Worm (Caenorhabditis elegans): ENCODE data around the gene F08F8.10.
A peak's percentile ranks its signal among the peaks of the same experiment; 100 is the strongest.

The F08F8.10 gene

DNA sequence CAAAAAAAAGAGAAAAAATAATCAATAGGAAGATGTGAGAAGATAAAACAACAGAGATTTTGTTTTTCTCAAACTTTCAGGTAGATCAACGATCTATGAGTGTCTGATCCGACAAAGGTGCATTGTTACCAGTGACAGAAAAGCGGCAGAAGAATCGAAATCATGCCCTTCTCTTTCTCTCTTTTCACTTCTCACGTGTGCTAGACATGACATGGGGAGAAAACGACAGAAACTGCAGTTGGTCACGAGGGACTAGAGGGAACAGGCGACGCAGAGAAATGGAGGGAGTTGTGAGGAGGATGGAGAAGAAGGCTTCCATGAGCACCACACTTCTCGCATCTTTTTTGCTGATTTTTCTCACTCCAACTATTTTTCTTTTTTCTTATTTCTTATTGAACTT, 22.0 kb downstream of the F08F8.10 start, which contains the start of gene F56C9.10 (continued):
- no peak for TF ChIP-seq fkh-4 (tag; optimal IDR thresholded peaks at IDR 0.05; ENCODE audit: borderline replicate concordance)
- TF ChIP-seq zag-1 (tag; optimal IDR thresholded peaks at IDR 0.05), result no peak
- peak; percentile 40 for TF ChIP-seq lin-15B (tag; optimal IDR thresholded peaks at IDR 0.05)
- peak; percentile 51 for TF ChIP-seq egl-13 (tag; optimal IDR thresholded peaks at IDR 0.05)
- no peak for TF ChIP-seq hlh-4 (tag; optimal IDR thresholded peaks at IDR 0.05)
- TF ChIP-seq ztf-4 (tag; optimal IDR thresholded peaks at IDR 0.05), result peak; percentile 87
- TF ChIP-seq swsn-7 (tag; optimal IDR thresholded peaks at IDR 0.05), result peak; percentile 85
- peak; percentile 90 for TF ChIP-seq fkh-8 (tag; optimal IDR thresholded peaks at IDR 0.05)
- peak; percentile 78 for TF ChIP-seq lin-39 (tag; optimal IDR thresholded peaks at IDR 0.05)
- TF ChIP-seq nhr-85 (tag), result peak; percentile 92
- peak; percentile 96 for TF ChIP-seq snu-23 (GFP tag; optimal IDR thresholded peaks at IDR 0.05)
- peak; percentile 56 to 99 for TF ChIP-seq mdl-1 (tag; optimal IDR thresholded peaks at IDR 0.05)
- TF ChIP-seq vab-15 (tag; optimal IDR thresholded peaks at IDR 0.05), result no peak
- peak; percentile 38 for TF ChIP-seq ama-1 (optimal IDR thresholded peaks at IDR 0.05)
- peak; percentile 33 for TF ChIP-seq F16B12.6 (tag; optimal IDR thresholded peaks at IDR 0.05)
- peak; percentile 86 for TF ChIP-seq nhr-47 (tag; optimal IDR thresholded peaks at IDR 0.05)
- TF ChIP-seq mef-2 (tag; optimal IDR thresholded peaks at IDR 0.05), result peak; percentile 74
- TF ChIP-seq lsy-2 (tag; optimal IDR thresholded peaks at IDR 0.05), result peak; percentile 92 to 96
- peak; percentile 59 for TF ChIP-seq lir-3 (tag; optimal IDR thresholded peaks at IDR 0.05; ENCODE audit: poor library complexity)
- no peak for TF ChIP-seq ces-1 (GFP tag; optimal IDR thresholded peaks at IDR 0.05)
- TF ChIP-seq skn-1 (tag; optimal IDR thresholded peaks at IDR 0.05), result peak; percentile 86
- no peak for TF ChIP-seq grh-1 (GFP tag; IDR thresholded peaks at IDR 0.05)
- TF ChIP-seq isw-1 (GFP tag; IDR thresholded peaks at IDR 0.05), result peak; percentile 58
- TF ChIP-seq unc-130 (tag; optimal IDR thresholded peaks at IDR 0.05), result peak; percentile 78
- no peak for TF ChIP-seq nhr-84 (tag; optimal IDR thresholded peaks at IDR 0.05)
- peak; percentile 85 for TF ChIP-seq tbx-2 (tag; optimal IDR thresholded peaks at IDR 0.05)
- TF ChIP-seq pag-3 (tag; optimal IDR thresholded peaks at IDR 0.05; ENCODE audit: borderline replicate concordance, insufficient read depth), result no peak
- TF ChIP-seq alr-1 (tag; optimal IDR thresholded peaks at IDR 0.05; ENCODE audit: borderline replicate concordance), result no peak
- no peak for TF ChIP-seq nhr-237 (tag; optimal IDR thresholded peaks at IDR 0.05)
- TF ChIP-seq nhr-19 (GFP tag; conservative IDR thresholded peaks at IDR 0.05), result peak; percentile 86
- TF ChIP-seq dsc-1 (tag; optimal IDR thresholded peaks at IDR 0.05), result peak; percentile 52
- no peak for TF ChIP-seq nhr-12 (tag; optimal IDR thresholded peaks at IDR 0.05)

- TF ChIP-seq snpc-4 (tag; optimal IDR thresholded peaks at IDR 0.05), result peak; percentile 69
- peak; percentile 29 for TF ChIP-seq rnt-1 (tag; optimal IDR thresholded peaks at IDR 0.05)
- TF ChIP-seq mep-1 (tag; optimal IDR thresholded peaks at IDR 0.05), result peak; percentile 8
- peak; percentile 17 for TF ChIP-seq nhr-71 (tag; optimal IDR thresholded peaks at IDR 0.05)
- peak; percentile 14 for TF ChIP-seq snu-23 (GFP tag; optimal IDR thresholded peaks at IDR 0.05)
- TF ChIP-seq blmp-1 (tag; optimal IDR thresholded peaks at IDR 0.05), result peak; percentile 50
- peak; percentile 40 for TF ChIP-seq skn-1 (tag; optimal IDR thresholded peaks at IDR 0.05)
- TF ChIP-seq nhr-85 (tag), result peak; percentile 1
- peak; percentile 32 for TF ChIP-seq lin-14 (GFP tag; optimal IDR thresholded peaks at IDR 0.05)
These were observed 23.2 kb downstream of the F08F8.10 start for ce11 chrIII:7333906-7334531.

ce11 chrIII:7331671-7332070, 25.5 kb downstream of the F08F8.10 start:
- TF ChIP-seq lin-14 (GFP tag; optimal IDR thresholded peaks at IDR 0.05), result no peak
- peak; percentile 56 for TF ChIP-seq nhr-85 (tag)
